Fruit fly (Drosophila melanogaster) whole organism: Measurements from ENCODE around the gene Oseg4.
A peak's percentile ranks its signal among the peaks of the same experiment; 100 is the strongest.

Source experiments
- CG8478 ChIP-seq: fragments of >200 bp; optimal IDR thresholded peaks from 2 replicates; lab custom pipeline; 2018; ENCODE audit warnings: inconsistent platforms
- Dll ChIP-seq: fragments of >200 bp; optimal IDR thresholded peaks from 2 replicates; lab custom pipeline; 2017
- EcR ChIP-seq, 2 experiments: fragments of >200 bp; optimal IDR thresholded peaks; 2 replicates each; lab custom pipeline; 2017; ENCODE audit warnings: missing biosample characterization in 2 of 2, missing genetic modification characterization in 2 of 2, missing genetic modification reagents in 2 of 2
- pan ChIP-seq: fragments of >200 bp; optimal IDR thresholded peaks from 2 replicates; lab custom pipeline; 2017
- psq ChIP-seq: fragments of >200 bp; optimal IDR thresholded peaks from 2 replicates; lab custom pipeline; 2017
- usp ChIP-seq: fragments of >200 bp; optimal IDR thresholded peaks from 2 replicates; lab custom pipeline; 2017; ENCODE audit warnings: missing biosample characterization, missing genetic modification characterization, mixed read lengths

Oseg4 gene

dm6 chr3L:1735603-1736002 lies at the start of gene Oseg4:
Gene Oseg4 (minus strand): TSS chr3L:1735767.
- TF ChIP-seq CG8478 (lab: Kevin White, UChicago), result no peak

- no peak for TF ChIP-seq pan (lab: Kevin White, UChicago)
- TF ChIP-seq usp, result no peak
- no peak for TF ChIP-seq Dll (lab: Kevin White, UChicago)
- TF ChIP-seq psq (lab: Kevin White, UChicago), result no peak
- no peak for TF ChIP-seq EcR (GFP tag; optimal IDR thresholded peaks at IDR 0.05; lab: Kevin White, UChicago)
- TF ChIP-seq CG8478 (lab: Kevin White, UChicago), result no peak
Measured at dm6 chr3L:1784092-1784491, 48.5 kb upstream of the Oseg4 start.

dm6 chr3L:1777249-1777648 lies 41.7 kb upstream of the Oseg4 start, which contains the start of the genes CG2021 and mRpL46:
Gene CG2021 (minus strand): TSS chr3L:1777411.
Gene mRpL46 (plus strand): TSS chr3L:1777439.
- TF ChIP-seq CG8478 (lab: Kevin White, UChicago) (no peak), usp (no peak), psq (lab: Kevin White, UChicago) (no peak), pan (lab: Kevin White, UChicago) (no peak), EcR (GFP tag; optimal IDR thresholded peaks at IDR 0.05; lab: Kevin White, UChicago) (no peak), Dll (lab: Kevin White, UChicago) (no peak)

- no peak for TF ChIP-seq EcR (GFP tag; optimal IDR thresholded peaks at IDR 0.05; lab: Kevin White, UChicago)
- TF ChIP-seq CG8478 (lab: Kevin White, UChicago), result no peak
- no peak for TF ChIP-seq pan (lab: Kevin White, UChicago)
- TF ChIP-seq Dll (lab: Kevin White, UChicago), result no peak
- TF ChIP-seq psq (lab: Kevin White, UChicago), result no peak
- TF ChIP-seq usp, result no peak
Measured at dm6 chr3L:1774713-1775648, 39.4 kb upstream of the Oseg4 start, which contains the start of the genes CG13933 and PolD2. Gene CG13933 (minus strand): TSS chr3L:1775147. Gene PolD2 (plus strand): TSS chr3L:1775633.

- TF ChIP-seq Dll (lab: Kevin White, UChicago) (no peak), pan (lab: Kevin White, UChicago) (no peak), usp (no peak), EcR (GFP tag; optimal IDR thresholded peaks at IDR 0.05; lab: Kevin White, UChicago) (no peak), CG8478 (lab: Kevin White, UChicago) (no peak), psq (lab: Kevin White, UChicago) (no peak)
Measured at dm6 chr3L:1772593-1772992, 37.0 kb upstream of the Oseg4 start.

dm6 chr3L:1771658-1772057 lies 36.1 kb upstream of the Oseg4 start, which contains the start of gene Dhc62B:
Gene Dhc62B (minus strand): TSS chr3L:1771758.
- no peak for TF ChIP-seq EcR (GFP tag; optimal IDR thresholded peaks at IDR 0.05; lab: Kevin White, UChicago)

dm6 chr3L:1756143-1756542 lies 20.6 kb upstream of the Oseg4 start, which contains the start of gene CG8001:
Gene CG8001 (plus strand): TSS chr3L:1756159.
- TF ChIP-seq pan (lab: Kevin White, UChicago), result no peak
- TF ChIP-seq psq (lab: Kevin White, UChicago), result no peak
- TF ChIP-seq Dll (lab: Kevin White, UChicago), result no peak
- TF ChIP-seq CG8478 (lab: Kevin White, UChicago), result no peak
- TF ChIP-seq EcR (GFP tag; optimal IDR thresholded peaks at IDR 0.05; lab: Kevin White, UChicago), result no peak
- no peak for TF ChIP-seq usp

- TF ChIP-seq CG8478 (lab: Kevin White, UChicago) (no peak), Dll (lab: Kevin White, UChicago) (peak; percentile 63), EcR (GFP tag; optimal IDR thresholded peaks at IDR 0.05; lab: Kevin White, UChicago) (no peak), psq (lab: Kevin White, UChicago) (no peak), usp (no peak), pan (lab: Kevin White, UChicago) (no peak)
Measured at dm6 chr3L:1755458-1755984, 20.0 kb upstream of the Oseg4 start, which contains the start of gene Cht2. Gene Cht2 (minus strand): TSS chr3L:1755934.

dm6 chr3L:1754935-1755334 lies 19.4 kb upstream of the Oseg4 start:
- TF ChIP-seq Dll (lab: Kevin White, UChicago), result no peak
- no peak for TF ChIP-seq EcR (GFP tag; optimal IDR thresholded peaks at IDR 0.05; lab: Kevin White, UChicago)
- TF ChIP-seq psq (lab: Kevin White, UChicago), result no peak
- TF ChIP-seq pan (lab: Kevin White, UChicago), result no peak
- TF ChIP-seq CG8478 (lab: Kevin White, UChicago), result no peak
- TF ChIP-seq usp, result no peak

- TF ChIP-seq EcR (GFP tag; optimal IDR thresholded peaks at IDR 0.05; lab: Kevin White, UChicago) (no peak), CG8478 (lab: Kevin White, UChicago) (no peak), psq (lab: Kevin White, UChicago) (no peak), pan (lab: Kevin White, UChicago) (no peak), usp (no peak), Dll (lab: Kevin White, UChicago) (no peak)
Measured at dm6 chr3L:1754262-1754661, 18.7 kb upstream of the Oseg4 start.

- TF ChIP-seq CG8478 (lab: Kevin White, UChicago) (no peak), EcR (GFP tag; optimal IDR thresholded peaks at IDR 0.05; lab: Kevin White, UChicago) (no peak)
Measured at dm6 chr3L:1748218-1748617, 12.7 kb upstream of the Oseg4 start.
